Fruit fly (Drosophila melanogaster): ENCODE measurements around the gene CG4293.

The CG4293 gene

DNA sequence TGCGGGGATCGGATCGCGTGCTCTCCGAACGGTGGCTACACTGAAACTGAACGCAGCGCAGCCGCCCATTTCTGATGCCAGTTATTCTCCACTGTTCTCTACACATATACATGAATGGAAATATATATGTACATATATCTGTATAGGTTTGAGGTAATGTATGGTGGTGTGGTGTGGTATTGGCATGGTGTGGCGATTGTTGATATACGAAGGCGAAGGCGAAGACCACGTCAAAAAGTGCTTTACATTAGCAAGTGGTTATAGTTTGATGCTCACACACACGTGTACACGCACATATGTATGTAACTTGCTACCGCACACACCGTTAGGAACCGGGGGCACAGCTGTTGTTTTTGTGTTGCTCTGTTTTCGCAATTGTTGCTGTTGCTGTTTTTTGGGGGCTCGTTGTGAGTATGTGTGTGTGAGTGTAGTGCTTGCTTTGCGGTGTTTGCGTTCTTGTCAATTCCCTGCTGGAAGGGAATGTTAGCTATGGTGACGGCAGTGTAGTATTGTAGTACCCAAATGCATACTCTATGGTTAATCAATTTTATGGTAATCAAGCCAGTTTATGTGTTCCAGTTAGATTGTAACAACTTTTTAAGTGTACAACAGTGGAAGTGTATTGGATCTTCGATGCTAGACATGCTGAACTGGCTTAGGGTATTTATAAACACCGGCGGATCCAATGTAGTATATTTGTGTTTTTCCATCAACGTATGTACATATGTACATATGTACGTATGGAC lies 36.5 kb downstream of the CG4293 start, which contains the start of gene CG17896:
CG17896 (minus strand) TSS at position 51 of the 746 bp plus-strand sequence.
- TF ChIP-seq Hr83 (GFP tag; optimal IDR thresholded peaks at IDR 0.05; ENCODE audit: poor library complexity, severe bottlenecking) (peak; percentile 61), CG32264 (GFP tag; optimal IDR thresholded peaks at IDR 0.05) (peak; percentile 96), Myc (optimal IDR thresholded peaks at IDR 0.05) (no peak), sage (GFP tag; optimal IDR thresholded peaks at IDR 0.05) (no peak), rgr (GFP tag; optimal IDR thresholded peaks at IDR 0.05) (peak; percentile 98), ey (GFP tag; optimal IDR thresholded peaks at IDR 0.05) (peak; percentile 99), HLH106 (tag; optimal IDR thresholded peaks at IDR 0.05) (peak; percentile 96), CrebA (GFP tag; optimal IDR thresholded peaks at IDR 0.05; ENCODE audit: borderline replicate concordance) (no peak), woc (GFP tag; optimal IDR thresholded peaks at IDR 0.05) (peak; percentile 99), Abd-B (GFP tag; optimal IDR thresholded peaks at IDR 0.05) (no peak), OdsH (GFP tag; optimal IDR thresholded peaks at IDR 0.05) (peak; percentile 98), fru (GFP tag; optimal IDR thresholded peaks at IDR 0.05) (peak; percentile 98), Hr78 (GFP tag; optimal IDR thresholded peaks at IDR 0.05) (no peak), lola (GFP tag; optimal IDR thresholded peaks at IDR 0.05) (no peak), Hnf4 (GFP tag; optimal IDR thresholded peaks at IDR 0.05) (peak; percentile 97), N (GFP tag; optimal IDR thresholded peaks at IDR 0.05) (peak; percentile 10), sv (GFP tag; optimal IDR thresholded peaks at IDR 0.05) (peak; percentile 94), dmrt93B (GFP tag; optimal IDR thresholded peaks at IDR 0.05) (peak; percentile 95), jim (GFP tag; optimal IDR thresholded peaks at IDR 0.05) (no peak), psq (GFP tag; optimal IDR thresholded peaks at IDR 0.05) (peak; percentile 95), br (GFP tag; optimal IDR thresholded peaks at IDR 0.05) (peak; percentile 98), pan (optimal IDR thresholded peaks at IDR 0.05) (no peak), Dif (GFP tag; optimal IDR thresholded peaks at IDR 0.05; ENCODE audit: partially characterized antibody) (no peak), Rel (GFP tag; optimal IDR thresholded peaks at IDR 0.05) (peak; percentile 86), Rel (tag; optimal IDR thresholded peaks at IDR 0.05) (peak; percentile 61), dsf (GFP tag; optimal IDR thresholded peaks at IDR 0.05; ENCODE audit: borderline replicate concordance) (no peak), dl (GFP tag; optimal IDR thresholded peaks at IDR 0.05; ENCODE audit: insufficient read depth in 1 of 2, partially characterized antibody in 2 of 2) (no peak), foxo (GFP tag; optimal IDR thresholded peaks at IDR 0.05) (peak; percentile 95 to 99), GATAd (GFP tag; optimal IDR thresholded peaks at IDR 0.05) (no peak), Mio (GFP tag; optimal IDR thresholded peaks at IDR 0.05) (peak; percentile 84), Vsx2 (GFP tag; optimal IDR thresholded peaks at IDR 0.05; ENCODE audit: partially characterized antibody) (no peak), Sp1 (GFP tag; optimal IDR thresholded peaks at IDR 0.05) (peak; percentile 95), brk (GFP tag; optimal IDR thresholded peaks at IDR 0.05) (no peak), Dfd (GFP tag; optimal IDR thresholded peaks at IDR 0.05) (no peak), CG9705 (GFP tag; optimal IDR thresholded peaks at IDR 0.05) (peak; percentile 67), usp (GFP tag; optimal IDR thresholded peaks at IDR 0.05) (no peak), Jra (GFP tag; optimal IDR thresholded peaks at IDR 0.05) (peak; percentile 83), h (GFP tag; optimal IDR thresholded peaks at IDR 0.05) (peak; percentile 99), tai (GFP tag; optimal IDR thresholded peaks at IDR 0.05) (no peak)

DNA sequence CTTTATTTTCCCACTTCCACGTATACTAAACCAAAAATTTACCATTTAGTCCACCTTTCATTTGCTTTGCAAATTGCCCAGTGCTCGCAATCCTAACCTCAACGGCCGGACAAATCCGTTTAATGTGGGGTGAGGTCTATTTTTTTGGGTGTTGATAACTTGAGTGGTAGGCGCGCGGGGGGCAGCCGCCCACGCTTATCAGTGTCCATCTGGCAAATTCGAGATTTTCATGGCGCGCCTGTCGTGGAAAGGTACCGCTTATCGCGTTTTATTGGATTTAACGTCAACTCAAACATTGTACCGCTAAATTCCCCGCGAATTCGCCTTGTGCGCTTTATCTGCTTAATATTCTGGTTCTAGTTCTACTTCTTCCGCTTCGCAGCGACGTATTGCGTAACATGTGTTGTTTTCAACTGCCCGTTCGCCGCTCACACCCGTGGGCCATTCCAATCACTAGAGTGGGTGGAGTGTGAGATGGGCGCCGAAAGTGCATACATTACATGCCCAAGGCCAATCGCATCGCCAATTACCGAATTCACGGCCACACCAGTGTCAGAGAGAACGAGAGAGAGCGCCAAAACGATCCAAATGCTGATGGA lies 37.3 kb downstream of the CG4293 start:
- no peak for TF ChIP-seq Dfd (GFP tag; optimal IDR thresholded peaks at IDR 0.05)
- no peak for TF ChIP-seq HLH106 (tag; optimal IDR thresholded peaks at IDR 0.05)
- no peak for TF ChIP-seq Rel (GFP tag; optimal IDR thresholded peaks at IDR 0.05)
- TF ChIP-seq Rel (tag; optimal IDR thresholded peaks at IDR 0.05): peak; percentile 96
- no peak for TF ChIP-seq h (GFP tag; optimal IDR thresholded peaks at IDR 0.05)
